Fruit fly (Drosophila melanogaster) whole organism, prepupa: Measurements from ENCODE around the gene CG13992.
A peak's percentile ranks its signal among the peaks of the same experiment; 100 is the strongest.

Source experiments
- Blimp-1 ChIP-seq: fragments of 200-800 bp; sonication (Bioruptor generic); optimal IDR thresholded peaks from 3 replicates; lab custom pipeline; 2017; ENCODE audit warnings: missing biosample characterization, missing genetic modification characterization, mild to moderate bottlenecking, moderate library complexity, missing genetic modification reagents
- CG10631 ChIP-seq: fragments of 200-800 bp; sonication (Bioruptor generic); optimal IDR thresholded peaks from 2 replicates; lab custom pipeline; 2016; ENCODE audit warnings: missing biosample characterization, missing genetic modification characterization
- CG10669 ChIP-seq: fragments of 200-800 bp; sonication (Bioruptor generic); optimal IDR thresholded peaks from 3 replicates; lab custom pipeline; 2018; ENCODE audit warnings: missing biosample characterization, mild to moderate bottlenecking, missing genetic modification characterization, moderate library complexity
- CG11294 ChIP-seq: fragments of 200-800 bp; sonication (Bioruptor generic); IDR thresholded peaks from 2 replicates; pipeline ENCODE4 v1.3.6; 2022; ENCODE audit warnings: missing biosample characterization, missing genetic modification characterization
- CG11762 ChIP-seq: fragments of 200-800 bp; sonication (Bioruptor generic); optimal IDR thresholded peaks from 3 replicates; lab custom pipeline; 2016; ENCODE audit warnings: missing biosample characterization, missing genetic modification characterization; ENCODE audit not compliant: insufficient read depth
- CG11902 ChIP-seq: fragments of 200-800 bp; sonication (Bioruptor generic); optimal IDR thresholded peaks from 3 replicates; lab custom pipeline; 2016; ENCODE audit warnings: missing biosample characterization, missing genetic modification characterization
- CG15336 ChIP-seq: fragments of 200-800 bp; sonication (Bioruptor generic); IDR thresholded peaks from 2 replicates; pipeline ENCODE4 v1.3.6; 2022; ENCODE audit warnings: missing biosample characterization, missing genetic modification characterization
- CG16779 ChIP-seq: fragments of 200-800 bp; sonication (Bioruptor generic); optimal IDR thresholded peaks from 3 replicates; lab custom pipeline; 2017; ENCODE audit warnings: missing biosample characterization, mild to moderate bottlenecking, missing genetic modification characterization
- CG3032 ChIP-seq: fragments of 200-800 bp; optimal IDR thresholded peaks from 2 replicates; lab custom pipeline; 2019; ENCODE audit warnings: missing biosample characterization, mild to moderate bottlenecking, missing genetic modification characterization, moderate library complexity
- CG31627 ChIP-seq: fragments of 200-800 bp; sonication (Bioruptor generic); optimal IDR thresholded peaks from 3 replicates; lab custom pipeline; 2016; ENCODE audit warnings: missing biosample characterization, missing genetic modification characterization
- CG32006 ChIP-seq: fragments of 200-800 bp; sonication (Bioruptor generic); optimal IDR thresholded peaks from 3 replicates; lab custom pipeline; 2017; ENCODE audit warnings: missing biosample characterization, mild to moderate bottlenecking, missing genetic modification characterization
- CG34406 ChIP-seq: fragments of 200-800 bp; sonication (Bioruptor generic); optimal IDR thresholded peaks from 3 replicates; lab custom pipeline; 2016; ENCODE audit warnings: missing biosample characterization, missing genetic modification characterization
- CG3919 ChIP-seq: fragments of 200-800 bp; sonication (Bioruptor generic); optimal IDR thresholded peaks from 3 replicates; lab custom pipeline; 2016; ENCODE audit warnings: missing biosample characterization, missing genetic modification characterization
- CG4318 ChIP-seq: fragments of 200-800 bp; sonication (Bioruptor generic); optimal IDR thresholded peaks from 3 replicates; lab custom pipeline; 2017; ENCODE audit warnings: missing biosample characterization, mild to moderate bottlenecking, missing genetic modification characterization
- CG6276 ChIP-seq: fragments of 200-800 bp; sonication (Bioruptor generic); optimal IDR thresholded peaks from 2 replicates; lab custom pipeline; 2017; ENCODE audit warnings: missing biosample characterization, mild to moderate bottlenecking, missing genetic modification characterization
- CG6792 ChIP-seq: fragments of 200-800 bp; sonication (Bioruptor generic); optimal IDR thresholded peaks from 3 replicates; lab custom pipeline; 2016; ENCODE audit warnings: missing biosample characterization, missing genetic modification characterization
- CG6808 ChIP-seq: fragments of 200-800 bp; sonication (Bioruptor generic); optimal IDR thresholded peaks from 3 replicates; lab custom pipeline; 2017; ENCODE audit warnings: missing biosample characterization, missing genetic modification characterization, mild to moderate bottlenecking, moderate library complexity, missing genetic modification reagents
- CG8119 ChIP-seq: fragments of 200-800 bp; sonication (Bioruptor generic); IDR thresholded peaks from 3 replicates; pipeline ENCODE4 v1.3.6; 2022; ENCODE audit warnings: missing biosample characterization, missing genetic modification characterization
- CG8632 ChIP-seq: fragments of 200-800 bp; sonication (Bioruptor generic); optimal IDR thresholded peaks from 3 replicates; lab custom pipeline; 2016; ENCODE audit warnings: missing biosample characterization, missing genetic modification characterization
- CG9139 ChIP-seq: fragments of 200-800 bp; sonication (Bioruptor generic); optimal IDR thresholded peaks from 3 replicates; lab custom pipeline; 2017; ENCODE audit warnings: missing biosample characterization, mild to moderate bottlenecking, missing genetic modification characterization
- Ets21C ChIP-seq: fragments of 200-800 bp; sonication (Bioruptor generic); optimal IDR thresholded peaks from 3 replicates; lab custom pipeline; 2016; ENCODE audit warnings: missing biosample characterization, missing genetic modification characterization
- Ets96B ChIP-seq: fragments of 200-800 bp; optimal IDR thresholded peaks from 2 replicates; lab custom pipeline; 2019; ENCODE audit warnings: missing biosample characterization, mild to moderate bottlenecking, missing genetic modification characterization, moderate library complexity
- Gug ChIP-seq: fragments of 200-800 bp; sonication (Bioruptor generic); IDR thresholded peaks from 2 replicates; pipeline ENCODE4 v1.3.6; 2022; ENCODE audit warnings: missing biosample characterization, missing genetic modification characterization
- Hr38 ChIP-seq: sonication (Bioruptor generic); optimal IDR thresholded peaks from 2 replicates; lab custom pipeline; 2016; ENCODE audit warnings: missing biosample characterization, missing genetic modification characterization
- Hr39 ChIP-seq: fragments of 200-800 bp; sonication (Bioruptor generic); optimal IDR thresholded peaks from 2 replicates; lab custom pipeline; 2016; ENCODE audit warnings: missing biosample characterization, missing genetic modification characterization
- Hr4 ChIP-seq: fragments of 200-800 bp; sonication (Bioruptor generic); optimal IDR thresholded peaks from 3 replicates; lab custom pipeline; 2016; ENCODE audit warnings: missing biosample characterization, missing genetic modification characterization
- Met ChIP-seq: fragments of 200-800 bp; sonication (Bioruptor generic); optimal IDR thresholded peaks from 3 replicates; lab custom pipeline; 2016; ENCODE audit warnings: missing biosample characterization, missing genetic modification characterization
- OdsH ChIP-seq: fragments of 200-800 bp; sonication (Bioruptor generic); optimal IDR thresholded peaks from 3 replicates; lab custom pipeline; 2016; ENCODE audit warnings: missing biosample characterization, missing genetic modification characterization
- Smox ChIP-seq: fragments of 200-800 bp; sonication (Bioruptor generic); optimal IDR thresholded peaks from 3 replicates; lab custom pipeline; 2016; ENCODE audit warnings: missing biosample characterization, missing genetic modification characterization
- Sox14 ChIP-seq: fragments of 200-800 bp; sonication (Bioruptor generic); optimal IDR thresholded peaks from 3 replicates; lab custom pipeline; 2016; ENCODE audit warnings: missing biosample characterization, missing genetic modification characterization
- Sox15 ChIP-seq: fragments of 200-800 bp; sonication (Bioruptor generic); optimal IDR thresholded peaks from 3 replicates; lab custom pipeline; 2016; ENCODE audit warnings: missing biosample characterization, missing genetic modification characterization
- achi ChIP-seq: fragments of 200-800 bp; sonication (Bioruptor generic); optimal IDR thresholded peaks from 3 replicates; lab custom pipeline; 2016; ENCODE audit warnings: missing biosample characterization, missing genetic modification characterization
- acj6 ChIP-seq: fragments of 200-800 bp; sonication (Bioruptor generic); optimal IDR thresholded peaks from 3 replicates; lab custom pipeline; 2016; ENCODE audit warnings: missing biosample characterization, missing genetic modification characterization
- cyc ChIP-seq: fragments of 200-800 bp; sonication (Bioruptor generic); optimal IDR thresholded peaks from 3 replicates; lab custom pipeline; 2016; ENCODE audit warnings: missing biosample characterization, missing genetic modification characterization
- dac ChIP-seq: fragments of 200-800 bp; sonication (Bioruptor generic); optimal IDR thresholded peaks from 2 replicates; lab custom pipeline; 2017; ENCODE audit warnings: missing biosample characterization, mild to moderate bottlenecking, missing genetic modification characterization
- dsx ChIP-seq: fragments of 200-800 bp; optimal IDR thresholded peaks from 3 replicates; lab custom pipeline; 2019; ENCODE audit warnings: missing biosample characterization, mild to moderate bottlenecking, missing genetic modification characterization, moderate library complexity; ENCODE audit not compliant: poor library complexity, severe bottlenecking
- eg ChIP-seq: fragments of 200-800 bp; sonication (Bioruptor generic); IDR thresholded peaks from 3 replicates; pipeline ENCODE4 v1.3.6; 2022; ENCODE audit warnings: missing biosample characterization, missing genetic modification characterization
- esn ChIP-seq: fragments of 200-800 bp; sonication (Bioruptor generic); optimal IDR thresholded peaks from 2 replicates; lab custom pipeline; 2016; ENCODE audit warnings: missing biosample characterization, mild to moderate bottlenecking, missing genetic modification characterization, moderate library complexity
- fd59A ChIP-seq: fragments of 200-800 bp; sonication (Bioruptor generic); optimal IDR thresholded peaks from 2 replicates; lab custom pipeline; 2017; ENCODE audit warnings: missing biosample characterization, mild to moderate bottlenecking, missing genetic modification characterization, missing genetic modification reagents
- fd85E ChIP-seq: fragments of 200-800 bp; sonication (Bioruptor generic); optimal IDR thresholded peaks from 3 replicates; lab custom pipeline; 2016; ENCODE audit warnings: missing biosample characterization, missing genetic modification characterization
- fkh ChIP-seq: fragments of 200-800 bp; sonication (Bioruptor generic); optimal IDR thresholded peaks from 3 replicates; lab custom pipeline; 2017; ENCODE audit warnings: missing biosample characterization, mild to moderate bottlenecking, missing genetic modification characterization, moderate library complexity
- lz ChIP-seq: fragments of 200-800 bp; sonication (Bioruptor generic); optimal IDR thresholded peaks from 3 replicates; lab custom pipeline; 2016; ENCODE audit warnings: missing biosample characterization, missing genetic modification characterization
- net ChIP-seq: fragments of 200-800 bp; sonication (Bioruptor generic); optimal IDR thresholded peaks from 3 replicates; lab custom pipeline; 2016; ENCODE audit warnings: missing biosample characterization, missing genetic modification characterization
- pdm3 ChIP-seq: fragments of 200-800 bp; sonication (Bioruptor generic); optimal IDR thresholded peaks from 3 replicates; lab custom pipeline; 2016; ENCODE audit warnings: missing biosample characterization, missing genetic modification characterization
- salr ChIP-seq, 2 experiments: fragments of 200-800 bp; sonication (Bioruptor generic); optimal IDR thresholded peaks; 3 replicates each; lab custom pipeline; 2016 to 2018; ENCODE audit warnings: missing biosample characterization in 2 of 2, missing genetic modification characterization in 2 of 2, mild to moderate bottlenecking in 1 of 2
- spab ChIP-seq: fragments of 200-800 bp; sonication (Bioruptor generic); optimal IDR thresholded peaks from 2 replicates; lab custom pipeline; 2017; ENCODE audit warnings: missing biosample characterization, mild to moderate bottlenecking, missing genetic modification characterization, missing genetic modification reagents
- ss ChIP-seq, 2 experiments: fragments of 200-800 bp; sonication (Bioruptor generic); optimal IDR thresholded peaks; 2 replicates in 1 of 2; 3 replicates in 1 of 2; lab custom pipeline; 2017 to 2018; ENCODE audit warnings: mild to moderate bottlenecking in 2 of 2, missing biosample characterization in 2 of 2, missing genetic modification characterization in 2 of 2, moderate library complexity in 1 of 2
- svp ChIP-seq: fragments of 200-800 bp; sonication (Bioruptor generic); peaks from one replicate; lab custom pipeline; 2016; ENCODE audit warnings: missing biosample characterization, missing genetic modification characterization
- topi ChIP-seq: fragments of 200-800 bp; sonication (Bioruptor generic); optimal IDR thresholded peaks from 3 replicates; lab custom pipeline; 2016; ENCODE audit warnings: missing biosample characterization, missing genetic modification characterization
- vri ChIP-seq: fragments of 200-800 bp; sonication (Bioruptor generic); optimal IDR thresholded peaks from 3 replicates; lab custom pipeline; 2016; ENCODE audit warnings: missing biosample characterization, mild to moderate bottlenecking, missing genetic modification characterization

The CG13992 gene

dm6 chr2L:5943229-5944078 is 24.1 kb downstream of the CG13992 start, which contains the start of the genes Sfp26Ad and Gpdh1:
Gene Sfp26Ad, minus strand, starts transcription at chr2L:5943304.
Gene Gpdh1, plus strand, starts transcription at chr2L:5943643.
- TF ChIP-seq CG10631 (GFP tag; lab: Kevin White, UChicago) (peak; percentile 71), CG6276 (no peak), dac (no peak), CG9139 (GFP tag; lab: Kevin White, UChicago) (peak; percentile 71), pdm3 (peak; percentile 81), Sox15 (peak; percentile 19), Hr38 (GFP tag; lab: Kevin White, UChicago) (no peak), Ets21C (GFP tag; lab: Kevin White, UChicago) (peak; percentile 71), Sox14 (GFP tag; lab: Kevin White, UChicago) (peak; percentile 72), lz (GFP tag; lab: Kevin White, UChicago) (peak; percentile 81), CG3032 (tag; lab: Kevin White, UChicago) (peak; percentile 63), CG11762 (GFP tag; lab: Kevin White, UChicago) (peak; percentile 36), Blimp-1 (peak; percentile 20), CG34406 (GFP tag; lab: Kevin White, UChicago) (peak; percentile 37), acj6 (peak; percentile 54), ss (GFP tag; optimal IDR thresholded peaks at IDR 0.05; lab: Kevin White, UChicago) (peak; percentile 77 to 79), spab (GFP tag; lab: Kevin White, UChicago) (no peak), Hr39 (GFP tag; lab: Kevin White, UChicago) (peak; percentile 75), vri (GFP tag; lab: Kevin White, UChicago) (peak; percentile 90), fd85E (no peak), fd59A (GFP tag; lab: Kevin White, UChicago) (peak; percentile 28), Ets96B (peak; percentile 52), net (GFP tag; lab: Kevin White, UChicago) (peak; percentile 62), CG16779 (tag; lab: Kevin White, UChicago) (peak; percentile 71), CG4318 (GFP tag; lab: Kevin White, UChicago) (no peak), CG8632 (GFP tag; lab: Kevin White, UChicago) (peak; percentile 64), eg (peak; percentile 39; the same call in 2 of the 3 replicates), CG11294 (GFP tag; lab: Robert Waterston, UW) (no peak), salr (GFP tag; optimal IDR thresholded peaks at IDR 0.05; lab: Kevin White, UChicago) (peak in 1 of 2 experiments; percentile 49), topi (GFP tag; lab: Kevin White, UChicago) (peak; percentile 74), fkh (GFP tag; lab: Kevin White, UChicago) (peak; percentile 61), Met (GFP tag; lab: Kevin White, UChicago) (peak; percentile 81), CG8119 (peak; percentile 71), Hr4 (peak; percentile 62), CG31627 (GFP tag; lab: Kevin White, UChicago) (peak; percentile 75), CG6792 (GFP tag; lab: Kevin White, UChicago) (peak; percentile 71), esn (GFP tag; lab: Kevin White, UChicago) (peak; percentile 82), CG11902 (GFP tag; lab: Kevin White, UChicago) (peak; percentile 62), Gug (GFP tag; lab: Robert Waterston, UW) (no peak), Smox (GFP tag; lab: Kevin White, UChicago) (peak; percentile 77), achi (peak; percentile 66), dsx (GFP tag; lab: Kevin White, UChicago) (peak; percentile 25), CG15336 (peak; percentile 62), CG6808 (GFP tag; lab: Kevin White, UChicago) (peak; percentile 34), CG10669 (peak; percentile 52), CG3919 (GFP tag; lab: Kevin White, UChicago) (peak; percentile 83), OdsH (GFP tag; lab: Kevin White, UChicago) (peak; percentile 69), CG32006 (GFP tag; lab: Kevin White, UChicago) (peak; percentile 58), svp (peak; percentile 82), cyc (peak; percentile 81)
